Worm (Caenorhabditis elegans): ENCODE results near the gene asp-16.
"Not testable (repeated sequence)": the region's sequence is repeated elsewhere in the genome, so short reads cannot be mapped to it uniquely, and the experiment has no call there.

The asp-16 gene

ce11 chrV:19024683-19025082, 17.7 kb downstream of the asp-16 start, which contains the start of gene Y39B6A.29:
TSS of gene Y39B6A.29 (minus strand) at chrV:19024783.
- TF ChIP-seq ceh-39 (tag; optimal IDR thresholded peaks at IDR 0.05): no peak
- no peak for TF ChIP-seq M03D4.4 (tag; optimal IDR thresholded peaks at IDR 0.05)
- no peak for TF ChIP-seq sptf-1 (tag; optimal IDR thresholded peaks at IDR 0.05)
- no peak for TF ChIP-seq nhr-28 (tag; optimal IDR thresholded peaks at IDR 0.05)
- no peak for TF ChIP-seq nhr-2 (tag; optimal IDR thresholded peaks at IDR 0.05)
- no peak for TF ChIP-seq unc-39 (tag; optimal IDR thresholded peaks at IDR 0.05)
- TF ChIP-seq hlh-1 (tag; optimal IDR thresholded peaks at IDR 0.05): no peak
- no peak for TF ChIP-seq drap-1 (GFP tag; optimal IDR thresholded peaks at IDR 0.05)
- no peak for TF ChIP-seq ces-1 (GFP tag; optimal IDR thresholded peaks at IDR 0.05)
- TF ChIP-seq lsy-2 (tag; optimal IDR thresholded peaks at IDR 0.05): no peak
- no peak for TF ChIP-seq sem-2 (GFP tag; optimal IDR thresholded peaks at IDR 0.05)
- TF ChIP-seq tbx-8 (GFP tag; optimal IDR thresholded peaks at IDR 0.05): no peak
- no peak for TF ChIP-seq pha-4 (tag; optimal IDR thresholded peaks at IDR 0.05)
- TF ChIP-seq ceh-43 (GFP tag; optimal IDR thresholded peaks at IDR 0.05): no peak
- TF ChIP-seq nhr-237 (tag; optimal IDR thresholded peaks at IDR 0.05): no peak
- TF ChIP-seq unc-62 (GFP tag; optimal IDR thresholded peaks at IDR 0.05): no peak
- no peak for TF ChIP-seq cnd-1 (tag; optimal IDR thresholded peaks at IDR 0.05)
- no peak for TF ChIP-seq elt-3 (tag; optimal IDR thresholded peaks at IDR 0.05)
- TF ChIP-seq flh-1 (GFP tag; optimal IDR thresholded peaks at IDR 0.05): no peak
- TF ChIP-seq unc-120 (tag; optimal IDR thresholded peaks at IDR 0.05; ENCODE audit: poor library complexity, severe bottlenecking): no peak

ce11 chrV:19019239-19019638, 23.2 kb downstream of the asp-16 start:
- TF ChIP-seq blmp-1 (tag; optimal IDR thresholded peaks at IDR 0.05): no peak
- no peak for TF ChIP-seq unc-62 (GFP tag; optimal IDR thresholded peaks at IDR 0.05)
- no peak for TF ChIP-seq unc-39 (tag; optimal IDR thresholded peaks at IDR 0.05)

- not testable (repeated sequence) for TF ChIP-seq hlh-1, unc-39, blmp-1 (tag; optimal IDR thresholded peaks at IDR 0.05)
Observed at ce11 chrV:19014273-19014672, 28.1 kb downstream of the asp-16 start, which contains the start of gene Y39B6A.30. TSS of gene Y39B6A.30 (plus strand) at chrV:19014573.

- no peak for TF ChIP-seq bed-3 (GFP tag; optimal IDR thresholded peaks at IDR 0.05)
- no peak for TF ChIP-seq ceh-43 (GFP tag; optimal IDR thresholded peaks at IDR 0.05)
- TF ChIP-seq elt-3 (tag; optimal IDR thresholded peaks at IDR 0.05): no peak
- no peak for TF ChIP-seq flh-1 (GFP tag; optimal IDR thresholded peaks at IDR 0.05)
- TF ChIP-seq nhr-76 (tag; optimal IDR thresholded peaks at IDR 0.05): no peak
- TF ChIP-seq mep-1 (tag; optimal IDR thresholded peaks at IDR 0.05): no peak
Observed at ce11 chrV:19013215-19013614, 29.2 kb downstream of the asp-16 start.

- TF ChIP-seq nhr-76 (tag; optimal IDR thresholded peaks at IDR 0.05): no peak
- TF ChIP-seq ztf-11 (tag; optimal IDR thresholded peaks at IDR 0.05): no peak
- TF ChIP-seq mls-2 (tag; optimal IDR thresholded peaks at IDR 0.05): no peak
- TF ChIP-seq elt-3 (tag; optimal IDR thresholded peaks at IDR 0.05): no peak
- TF ChIP-seq lin-32 (GFP tag; optimal IDR thresholded peaks at IDR 0.05): no peak
- no peak for TF ChIP-seq ces-1 (GFP tag; optimal IDR thresholded peaks at IDR 0.05)
- no peak for TF ChIP-seq elt-1 (tag; optimal IDR thresholded peaks at IDR 0.05; ENCODE audit: borderline replicate concordance, insufficient read depth)
- TF ChIP-seq mep-1 (tag; optimal IDR thresholded peaks at IDR 0.05): no peak
- TF ChIP-seq blmp-1 (tag; optimal IDR thresholded peaks at IDR 0.05): no peak
- TF ChIP-seq nhr-237 (tag; optimal IDR thresholded peaks at IDR 0.05): no peak
- no peak for TF ChIP-seq drap-1 (GFP tag; optimal IDR thresholded peaks at IDR 0.05)
- TF ChIP-seq lsy-2 (tag; optimal IDR thresholded peaks at IDR 0.05): no peak
- TF ChIP-seq unc-62 (GFP tag; optimal IDR thresholded peaks at IDR 0.05): no peak
- no peak for TF ChIP-seq hlh-1 (tag; optimal IDR thresholded peaks at IDR 0.05)
- TF ChIP-seq ceh-39 (tag; optimal IDR thresholded peaks at IDR 0.05): no peak
Observed at ce11 chrV:19010405-19010804, 32.0 kb downstream of the asp-16 start.

- TF ChIP-seq snpc-4 (tag; optimal IDR thresholded peaks at IDR 0.05) (no peak), unc-120 (tag; optimal IDR thresholded peaks at IDR 0.05; ENCODE audit: poor library complexity, severe bottlenecking) (no peak), ceh-43 (GFP tag; optimal IDR thresholded peaks at IDR 0.05) (no peak), sem-2 (GFP tag; optimal IDR thresholded peaks at IDR 0.05) (no peak), drap-1 (GFP tag; optimal IDR thresholded peaks at IDR 0.05) (no peak), nhr-12 (tag; optimal IDR thresholded peaks at IDR 0.05) (no peak), ces-1 (GFP tag; optimal IDR thresholded peaks at IDR 0.05) (no peak), blmp-1 (tag; optimal IDR thresholded peaks at IDR 0.05) (no peak), hlh-1 (tag; optimal IDR thresholded peaks at IDR 0.05) (no peak), zip-8 (tag; optimal IDR thresholded peaks at IDR 0.05) (no peak), sptf-1 (tag; optimal IDR thresholded peaks at IDR 0.05) (no peak), ztf-11 (tag; optimal IDR thresholded peaks at IDR 0.05) (no peak), pha-4 (tag; optimal IDR thresholded peaks at IDR 0.05) (no peak), lsy-2 (tag; optimal IDR thresholded peaks at IDR 0.05) (no peak), bed-3 (GFP tag; optimal IDR thresholded peaks at IDR 0.05) (no peak), ham-2 (GFP tag; optimal IDR thresholded peaks at IDR 0.05) (no peak)
Observed at ce11 chrV:19001656-19002055, 40.7 kb downstream of the asp-16 start, which contains the start of gene Y39B6A.33. TSS of gene Y39B6A.33 (plus strand) at chrV:19001956.

All from whole organism, mixed stage, embryonic.